Fruit fly (Drosophila melanogaster): Measurements from ENCODE around the gene Pyroxd1.

Gene Pyroxd1

dm6 chr2L:20086295-20087096, 4.7 kb upstream of the Pyroxd1 start (continued):
- peak; percentile 48 for TF ChIP-seq TFAM (GFP tag; optimal IDR thresholded peaks at IDR 0.05)
- no peak for TF ChIP-seq cad (GFP tag; optimal IDR thresholded peaks at IDR 0.05)
- TF ChIP-seq CG7357 (GFP tag; IDR thresholded peaks at IDR 0.05) = peak; percentile 55; the same call in 2 of the 3 replicates
- 0 out of 2 replicates have a peak, but pooled peaks have one; percentile 7 for TF ChIP-seq Lim3 (GFP tag; IDR thresholded peaks at IDR 0.05)
- TF ChIP-seq CG30403 (GFP tag; optimal IDR thresholded peaks at IDR 0.05) = peak; percentile 81
- peak; percentile 35 for TF ChIP-seq CG10274 (GFP tag; optimal IDR thresholded peaks at IDR 0.05)
- peak; percentile 55 for TF ChIP-seq Lhr (GFP tag; optimal IDR thresholded peaks at IDR 0.05)
- peak; percentile 72 for TF ChIP-seq tio (GFP tag; optimal IDR thresholded peaks at IDR 0.05)
- TF ChIP-seq pros (GFP tag; optimal IDR thresholded peaks at IDR 0.05) = peak; percentile 79
- peak; percentile 73 for TF ChIP-seq Nf-YA (GFP tag; IDR thresholded peaks at IDR 0.05)
- peak; percentile 84 for TF ChIP-seq scrt (GFP tag; optimal IDR thresholded peaks at IDR 0.05)
- peak; percentile 61 for TF ChIP-seq CG17802 (tag; optimal IDR thresholded peaks at IDR 0.05)
- peak; percentile 57 for TF ChIP-seq slp2 (GFP tag; optimal IDR thresholded peaks at IDR 0.05)
- TF ChIP-seq nerfin-1 (tag; optimal IDR thresholded peaks at IDR 0.05) = peak; percentile 77
- peak; percentile 70 for TF ChIP-seq E2f2 (GFP tag; IDR thresholded peaks at IDR 0.05)
- peak; percentile 50 for TF ChIP-seq CG9932 (GFP tag; IDR thresholded peaks at IDR 0.05)
- TF ChIP-seq Mad (GFP tag; optimal IDR thresholded peaks at IDR 0.05) = peak; percentile 74
- TF ChIP-seq Dref (GFP tag; IDR thresholded peaks at IDR 0.05) = no peak
- no peak for TF ChIP-seq ham (GFP tag; IDR thresholded peaks at IDR 0.05)
- peak; percentile 85 for TF ChIP-seq en (GFP tag; optimal IDR thresholded peaks at IDR 0.05)
- TF ChIP-seq twi (tag; optimal IDR thresholded peaks at IDR 0.05) = peak; percentile 55
- TF ChIP-seq gcm2 (GFP tag; optimal IDR thresholded peaks at IDR 0.05) = peak; percentile 84
- TF ChIP-seq dan (GFP tag; IDR thresholded peaks at IDR 0.05) = peak; percentile 51; the same call in 1 of the 2 replicates
- peak; percentile 83 for TF ChIP-seq CG8089 (GFP tag; optimal IDR thresholded peaks at IDR 0.05)
- TF ChIP-seq CG18764 (GFP tag; optimal IDR thresholded peaks at IDR 0.05) = peak; percentile 76
- TF ChIP-seq Dp (GFP tag; optimal IDR thresholded peaks at IDR 0.05) = no peak
- peak; percentile 85 to 93 for TF ChIP-seq Pdp1 (GFP tag; optimal IDR thresholded peaks at IDR 0.05)
- peak; percentile 40 for TF ChIP-seq CG5245 (GFP tag; optimal IDR thresholded peaks at IDR 0.05)
- TF ChIP-seq CG34224 (GFP tag; IDR thresholded peaks at IDR 0.05; ENCODE audit: partially characterized antibody) = peak; percentile 16; the same call in 1 of the 3 replicates
- peak; percentile 68 for TF ChIP-seq gsb (GFP tag; IDR thresholded peaks at IDR 0.05)
- TF ChIP-seq cas (GFP tag; IDR thresholded peaks at IDR 0.05) = peak; percentile 67
- no peak for TF ChIP-seq luna (GFP tag; optimal IDR thresholded peaks at IDR 0.05)
- TF ChIP-seq Mrtf (GFP tag; IDR thresholded peaks at IDR 0.05) = peak; percentile 74; the same call in 2 of the 3 replicates
- peak in 1 of 3 experiments; percentile 68 for TF ChIP-seq Stat92E (GFP tag; optimal IDR thresholded peaks at IDR 0.05)
- no peak for TF ChIP-seq prd (optimal IDR thresholded peaks at IDR 0.05)
- peak; percentile 91 for TF ChIP-seq prd (GFP tag; IDR thresholded peaks at IDR 0.05)
- no peak for TF ChIP-seq hbn (GFP tag; IDR thresholded peaks at IDR 0.05; ENCODE audit: partially characterized antibody)
- peak; percentile 82 for TF ChIP-seq sens-2 (GFP tag; IDR thresholded peaks at IDR 0.05)
- peak; percentile 82 for TF ChIP-seq CG11696 (GFP tag; IDR thresholded peaks at IDR 0.05)
- TF ChIP-seq CG2202 (tag; optimal IDR thresholded peaks at IDR 0.05) = peak; percentile 70
- TF ChIP-seq dm (GFP tag; optimal IDR thresholded peaks at IDR 0.05) = peak; percentile 78
- TF ChIP-seq CG10366 (GFP tag; IDR thresholded peaks at IDR 0.05) = peak; percentile 90
- peak; percentile 69 for TF ChIP-seq p53 (GFP tag; optimal IDR thresholded peaks at IDR 0.05)
- TF ChIP-seq cwo (GFP tag; optimal IDR thresholded peaks at IDR 0.05) = peak; percentile 90
- TF ChIP-seq gro (GFP tag; optimal IDR thresholded peaks at IDR 0.05) = peak; percentile 20
- peak; percentile 83 for TF ChIP-seq phol (tag; optimal IDR thresholded peaks at IDR 0.05)
- peak; percentile 82 for TF ChIP-seq CG10979 (tag; optimal IDR thresholded peaks at IDR 0.05)
- peak; percentile 61 for TF ChIP-seq CG13775 (GFP tag; optimal IDR thresholded peaks at IDR 0.05)
- TF ChIP-seq lilli (GFP tag; optimal IDR thresholded peaks at IDR 0.05) = peak; percentile 80
